Fruit fly (Drosophila melanogaster) whole organism, adult: Measurements from ENCODE around the gene CG4593.

Source experiments
- CG11617 ChIP-seq: fragments of 200-800 bp; sonication (Bioruptor generic); optimal IDR thresholded peaks from 2 replicates; lab custom pipeline; 2017; ENCODE audit warnings: mild to moderate bottlenecking, missing biosample characterization, missing genetic modification reagents, missing genetic modification characterization
- CG12768 ChIP-seq: fragments of 200-800 bp; sonication (Bioruptor generic); optimal IDR thresholded peaks from 2 replicates; lab custom pipeline; 2017; ENCODE audit warnings: missing biosample characterization, missing genetic modification characterization, mild to moderate bottlenecking, moderate library complexity, missing genetic modification reagents
- CG1620 ChIP-seq: fragments of 200-800 bp; sonication (Bioruptor generic); optimal IDR thresholded peaks from 2 replicates; lab custom pipeline; 2016; ENCODE audit warnings: missing biosample characterization, missing genetic modification characterization
- CG33017 ChIP-seq: fragments of 200-800 bp; sonication (Bioruptor generic); optimal IDR thresholded peaks from 2 replicates; lab custom pipeline; 2018; ENCODE audit warnings: missing biosample characterization, mild to moderate bottlenecking, missing genetic modification characterization, moderate library complexity
- CG7045 ChIP-seq: fragments of 200-800 bp; sonication (Bioruptor generic); optimal IDR thresholded peaks from 2 replicates; lab custom pipeline; 2017; ENCODE audit warnings: missing biosample characterization, mild to moderate bottlenecking, missing genetic modification characterization
- CG7101 ChIP-seq: fragments of 200-800 bp; sonication (Bioruptor generic); optimal IDR thresholded peaks from 2 replicates; lab custom pipeline; 2018; ENCODE audit warnings: missing biosample characterization, mild to moderate bottlenecking, missing genetic modification characterization, moderate library complexity
- Clk ChIP-seq: fragments of 200-800 bp; sonication (Bioruptor generic); optimal IDR thresholded peaks from 2 replicates; lab custom pipeline; 2017; ENCODE audit warnings: missing biosample characterization, missing genetic modification characterization
- cic ChIP-seq: fragments of 200-800 bp; sonication (Bioruptor generic); optimal IDR thresholded peaks from 2 replicates; lab custom pipeline; 2017; ENCODE audit warnings: missing biosample characterization, mild to moderate bottlenecking, missing genetic modification characterization, moderate library complexity
- cnc ChIP-seq, 2 experiments: fragments of >200 bp; optimal IDR thresholded peaks; 2 replicates each; lab custom pipeline; 2017
- kay ChIP-seq: fragments of 200-800 bp; sonication (Bioruptor generic); peaks from one replicate; lab custom pipeline; 2016; ENCODE audit warnings: missing biosample characterization, missing genetic modification characterization, borderline replicate concordance
- ovo ChIP-seq: fragments of 200-800 bp; sonication (Bioruptor generic); optimal IDR thresholded peaks from 2 replicates; lab custom pipeline; 2016; ENCODE audit warnings: missing biosample characterization, missing genetic modification characterization
- toe ChIP-seq: fragments of 200-800 bp; sonication (Bioruptor generic); optimal IDR thresholded peaks from 2 replicates; lab custom pipeline; 2016; ENCODE audit warnings: missing biosample characterization, missing genetic modification characterization

dm6 chrX:6997653-6998491, 15.8 kb upstream of the CG4593 start:
- TF ChIP-seq CG1620 (GFP tag; lab: Kevin White, UChicago) (peak; percentile 29), kay (GFP tag; lab: Kevin White, UChicago) (no peak), CG33017 (no peak), ovo (GFP tag; lab: Kevin White, UChicago) (no peak), CG12768 (GFP tag; lab: Kevin White, UChicago) (no peak), Clk (GFP tag; lab: Kevin White, UChicago) (no peak), cnc (optimal IDR thresholded peaks at IDR 0.05; lab: Kevin White, UChicago) (no peak), cic (GFP tag; lab: Kevin White, UChicago) (no peak), CG7045 (GFP tag; lab: Kevin White, UChicago) (no peak), CG7101 (no peak), CG11617 (GFP tag; lab: Kevin White, UChicago) (peak; percentile 8), toe (GFP tag; lab: Kevin White, UChicago) (no peak)
